Worm (Caenorhabditis elegans) whole organism, L4 larva: ENCODE results near the gene E04F6.9.
A peak's percentile ranks its signal among the peaks of the same experiment; 100 is the strongest.

Experiments
- F10B5.3 ChIP-seq: sonication (generic microtip); optimal IDR thresholded peaks from 2 replicates; lab custom pipeline; 2016; ENCODE audit warnings: mild to moderate bottlenecking, missing genetic modification characterization, missing compliant biosample characterization
- F26F4.8 ChIP-seq: fragments of 200-800 bp; sonication (Bioruptor generic); conservative IDR thresholded peaks from 2 replicates; pipeline ENCODE4 v1.3.6; 2022; ENCODE audit warnings: missing genetic modification characterization, missing compliant biosample characterization
- F49E8.2 ChIP-seq: sonication (generic microtip); optimal IDR thresholded peaks from 2 replicates; lab custom pipeline; 2016; ENCODE audit warnings: missing compliant biosample characterization, mild to moderate bottlenecking, missing genetic modification characterization, borderline replicate concordance
- R02D3.7 ChIP-seq: fragments of 150-350 bp; sonication (generic microtip); optimal IDR thresholded peaks from 3 replicates; lab custom pipeline; 2014; ENCODE audit warnings: missing biosample characterization, missing genetic modification characterization
- T26A8.4 ChIP-seq: fragments of 200-800 bp; sonication (Bioruptor generic); IDR thresholded peaks from 2 replicates; pipeline ENCODE4 v1.3.6; 2022; ENCODE audit warnings: missing genetic modification characterization, missing compliant biosample characterization
- Y105C5A.15 ChIP-seq: fragments of 200-800 bp; sonication (Bioruptor generic); IDR thresholded peaks from 2 replicates; pipeline ENCODE4 v1.3.6; 2022; ENCODE audit warnings: missing genetic modification characterization, missing compliant biosample characterization
- Y75B8A.6 ChIP-seq: fragments of 200-800 bp; sonication (Bioruptor generic); IDR thresholded peaks from 2 replicates; pipeline ENCODE4 v1.3.6; 2022; ENCODE audit warnings: missing genetic modification reagents, missing genetic modification characterization, missing compliant biosample characterization
- ZK337.2 ChIP-seq: fragments of 200-800 bp; sonication (Bioruptor generic); IDR thresholded peaks from 2 replicates; pipeline ENCODE4 v1.3.6; 2022; ENCODE audit warnings: missing genetic modification reagents, missing genetic modification characterization, missing compliant biosample characterization
- aha-1 ChIP-seq: fragments of 150-350 bp; peaks from one replicate; lab custom pipeline; 2014; ENCODE audit warnings: missing biosample characterization, missing genetic modification characterization
- aly-2 ChIP-seq: sonication (generic microtip); optimal IDR thresholded peaks from 2 replicates; lab custom pipeline; 2018; ENCODE audit warnings: missing biosample characterization, missing genetic modification characterization
- arid-1 ChIP-seq: fragments of 200-800 bp; sonication (Bioruptor generic); conservative IDR thresholded peaks from 2 replicates; pipeline ENCODE4 v1.3.6; 2022; ENCODE audit warnings: missing genetic modification reagents, missing genetic modification characterization, missing compliant biosample characterization
- ceh-32 ChIP-seq: sonication (generic microtip); optimal IDR thresholded peaks from 2 replicates; lab custom pipeline; 2016; ENCODE audit warnings: mild to moderate bottlenecking, missing genetic modification characterization, missing compliant biosample characterization; ENCODE audit not compliant: poor library complexity
- ces-1 ChIP-seq: fragments of 150-350 bp; sonication (generic microtip); optimal IDR thresholded peaks from 4 replicates; lab custom pipeline; 2014; ENCODE audit warnings: missing biosample characterization, missing genetic modification reagents, missing genetic modification characterization
- ctbp-1 ChIP-seq: fragments of 200-800 bp; sonication (Bioruptor generic); IDR thresholded peaks from 2 replicates; pipeline ENCODE4 v1.3.6; 2022; ENCODE audit warnings: missing genetic modification reagents, missing genetic modification characterization, missing compliant biosample characterization
- daf-12 ChIP-seq: fragments of 150-350 bp; optimal IDR thresholded peaks from 2 replicates; lab custom pipeline; 2014; ENCODE audit warnings: missing biosample characterization, missing genetic modification reagents, missing genetic modification characterization
- daf-19 ChIP-seq: fragments of 200-800 bp; sonication (Bioruptor generic); conservative IDR thresholded peaks from 2 replicates; pipeline ENCODE4 v1.3.6; 2022; ENCODE audit warnings: missing genetic modification characterization, missing compliant biosample characterization
- dmd-8 ChIP-seq: fragments of 200-800 bp; sonication (Bioruptor generic); IDR thresholded peaks from 2 replicates; pipeline ENCODE4 v1.3.6; 2022; ENCODE audit warnings: missing genetic modification characterization, missing compliant biosample characterization
- dmd-9 ChIP-seq: fragments of 200-800 bp; sonication (Bioruptor generic); IDR thresholded peaks from 2 replicates; pipeline ENCODE4 v1.3.6; 2022; ENCODE audit warnings: missing genetic modification reagents, missing genetic modification characterization, missing compliant biosample characterization
- dve-1 ChIP-seq: sonication (generic microtip); optimal IDR thresholded peaks from 2 replicates; lab custom pipeline; 2017; ENCODE audit warnings: antibody characterized with exemption, mild to moderate bottlenecking, missing genetic modification characterization, missing compliant biosample characterization; ENCODE audit not compliant: insufficient read depth
- egl-27 ChIP-seq: sonication (generic microtip); optimal IDR thresholded peaks from 3 replicates; lab custom pipeline; 2017; ENCODE audit warnings: missing biosample characterization, missing genetic modification reagents, missing genetic modification characterization
- gei-8 ChIP-seq: fragments of 200-800 bp; sonication (Bioruptor generic); optimal IDR thresholded peaks from 2 replicates; lab custom pipeline; 2018; ENCODE audit warnings: mild to moderate bottlenecking, missing genetic modification characterization, missing compliant biosample characterization
- hlh-30 ChIP-seq: sonication (generic microtip); optimal IDR thresholded peaks from 2 replicates; lab custom pipeline; 2017; ENCODE audit warnings: antibody characterized with exemption, mild to moderate bottlenecking, missing genetic modification characterization, missing compliant biosample characterization; ENCODE audit not compliant: insufficient read depth
- hmg-1.1 ChIP-seq: fragments of 200-800 bp; sonication (Bioruptor generic); IDR thresholded peaks from 2 replicates; pipeline ENCODE4 v1.3.6; 2022; ENCODE audit warnings: missing genetic modification reagents, missing genetic modification characterization, missing compliant biosample characterization
- lin-13 ChIP-seq: fragments of 150-350 bp; optimal IDR thresholded peaks from 2 replicates; lab custom pipeline; 2014; ENCODE audit warnings: missing biosample characterization, missing genetic modification reagents, missing genetic modification characterization
- lin-15B ChIP-seq: fragments of 150-350 bp; sonication (generic microtip); optimal IDR thresholded peaks from 3 replicates; lab custom pipeline; 2014; ENCODE audit warnings: missing biosample characterization, missing genetic modification characterization
- lin-38 ChIP-seq: fragments of 200-800 bp; sonication (Bioruptor generic); IDR thresholded peaks from 2 replicates; pipeline ENCODE4 v1.3.6; 2022; ENCODE audit warnings: missing genetic modification reagents, missing genetic modification characterization, missing compliant biosample characterization
- lsy-2 ChIP-seq, 2 experiments: fragments of 150-350 bp in 1 of 2; sonication (generic microtip) in 1 of 2; optimal IDR thresholded peaks; 2 replicates each; lab custom pipeline; 2014 to 2017; ENCODE audit warnings: missing biosample characterization in 2 of 2, missing genetic modification characterization in 2 of 2
- madf-5 ChIP-seq, 2 experiments: fragments of 200-800 bp; sonication (Bioruptor generic); IDR thresholded peaks; 2 replicates each; pipeline ENCODE4 v1.3.6; 2022; ENCODE audit warnings: missing compliant biosample characterization in 2 of 2, missing genetic modification characterization in 2 of 2
- mep-1 ChIP-seq: fragments of 150-350 bp; sonication (generic microtip); optimal IDR thresholded peaks from 3 replicates; lab custom pipeline; 2014; ENCODE audit warnings: missing biosample characterization, missing genetic modification characterization
- nhr-102 ChIP-seq: sonication (generic microtip); optimal IDR thresholded peaks from 2 replicates; lab custom pipeline; 2016; ENCODE audit warnings: mild to moderate bottlenecking, missing genetic modification characterization, moderate library complexity, missing compliant biosample characterization
- nhr-11 ChIP-seq: fragments of 150-350 bp; optimal IDR thresholded peaks from 2 replicates; lab custom pipeline; 2014; ENCODE audit warnings: missing biosample characterization, missing genetic modification characterization
- nhr-237 ChIP-seq: sonication (generic microtip); optimal IDR thresholded peaks from 2 replicates; lab custom pipeline; 2017; ENCODE audit warnings: missing biosample characterization, missing genetic modification characterization
- nhr-41 ChIP-seq: fragments of 200-800 bp; sonication (Bioruptor generic); IDR thresholded peaks from 2 replicates; pipeline ENCODE4 v1.3.6; 2022; ENCODE audit warnings: missing genetic modification reagents, missing genetic modification characterization, missing compliant biosample characterization
- nhr-48 ChIP-seq: sonication (generic microtip); optimal IDR thresholded peaks from 2 replicates; lab custom pipeline; 2016; ENCODE audit warnings: mild to moderate bottlenecking, missing genetic modification characterization, missing compliant biosample characterization
- nhr-6 ChIP-seq: fragments of 150-350 bp; optimal IDR thresholded peaks from 2 replicates; lab custom pipeline; 2014; ENCODE audit warnings: missing biosample characterization, missing genetic modification characterization
- saeg-2 ChIP-seq: fragments of 200-800 bp; sonication (Bioruptor generic); IDR thresholded peaks from 2 replicates; pipeline ENCODE4 v1.3.6; 2022; ENCODE audit warnings: missing genetic modification reagents, missing genetic modification characterization, missing compliant biosample characterization
- sdz-12 ChIP-seq: fragments of 200-800 bp; sonication (Bioruptor generic); optimal IDR thresholded peaks from 2 replicates; lab custom pipeline; 2018; ENCODE audit warnings: mild to moderate bottlenecking, missing genetic modification characterization, missing compliant biosample characterization
- spr-1 ChIP-seq: sonication (generic microtip); optimal IDR thresholded peaks from 2 replicates; lab custom pipeline; 2016; ENCODE audit warnings: mild to moderate bottlenecking, missing genetic modification characterization, missing compliant biosample characterization
- tag-97 ChIP-seq: fragments of 200-800 bp; sonication (Bioruptor generic); IDR thresholded peaks from 2 replicates; pipeline ENCODE4 v1.3.6; 2022; ENCODE audit warnings: missing genetic modification characterization, missing compliant biosample characterization
- tra-1 ChIP-seq: fragments of 200-800 bp; sonication (Bioruptor generic); IDR thresholded peaks from 2 replicates; pipeline ENCODE4 v1.3.6; 2022; ENCODE audit warnings: missing genetic modification reagents, missing genetic modification characterization, missing compliant biosample characterization
- unc-39 ChIP-seq: sonication (generic microtip); optimal IDR thresholded peaks from 2 replicates; lab custom pipeline; 2017; ENCODE audit warnings: missing biosample characterization, missing genetic modification characterization
- unc-62 ChIP-seq, 3 experiments: fragments of 150-350 bp in 1 of 3; sonication (generic microtip); optimal IDR thresholded peaks in 2 of 3; peaks in 1 of 3; 1 replicate in 1 of 3; 2 replicates in 2 of 3; lab custom pipeline; 2014 to 2017; ENCODE audit warnings: missing biosample characterization in 3 of 3, missing genetic modification characterization in 3 of 3, missing genetic modification reagents in 3 of 3, missing genotype in 1 of 3
- zfp-2 ChIP-seq: sonication (generic microtip); optimal IDR thresholded peaks from 2 replicates; lab custom pipeline; 2016; ENCODE audit warnings: mild to moderate bottlenecking, missing genetic modification characterization, missing compliant biosample characterization
- ztf-11 ChIP-seq: fragments of 150-350 bp; optimal IDR thresholded peaks from 2 replicates; lab custom pipeline; 2014; ENCODE audit warnings: missing biosample characterization, missing genetic modification characterization
- ztf-7 ChIP-seq: fragments of 150-350 bp; optimal IDR thresholded peaks from 2 replicates; lab custom pipeline; 2014; ENCODE audit warnings: missing biosample characterization, missing genetic modification characterization

Gene E04F6.9

DNA sequence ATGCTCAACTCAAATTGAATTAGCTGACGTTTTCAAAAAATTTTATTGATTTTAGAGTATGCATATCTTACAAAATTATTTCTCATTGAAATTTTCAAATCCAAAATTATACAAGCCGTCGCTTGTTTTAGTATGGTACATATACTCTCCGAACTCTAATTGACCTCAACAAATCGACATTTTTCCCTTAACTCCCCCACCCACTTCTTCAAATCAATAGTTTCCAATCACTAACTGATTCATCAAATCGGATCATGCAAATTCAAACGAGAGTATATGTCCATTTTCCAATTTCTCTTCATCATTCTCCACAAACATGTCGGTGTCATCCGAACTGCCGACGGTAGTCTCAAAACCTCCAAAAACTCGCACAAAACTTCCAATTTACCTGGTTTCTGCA lies 22.8 kb downstream of the E04F6.9 start, which contains the start of gene E04F6.4:
Gene E04F6.4, plus strand, starts transcription at position 301 of the 400 bp plus-strand sequence.
- TF ChIP-seq R02D3.7: no peak
- no peak for TF ChIP-seq lin-15B (tag; lab: Kevin White, UChicago)
- TF ChIP-seq dmd-8: no peak
- no peak for TF ChIP-seq saeg-2
- no peak for TF ChIP-seq F10B5.3
- no peak for TF ChIP-seq gei-8 (GFP tag; lab: Kevin White, UChicago)
- TF ChIP-seq tra-1 (GFP tag; lab: Robert Waterston, UW): no peak
- TF ChIP-seq ceh-32 (tag; lab: Kevin White, UChicago): no peak
- TF ChIP-seq, all 104 proteins: peak for 0

DNA sequence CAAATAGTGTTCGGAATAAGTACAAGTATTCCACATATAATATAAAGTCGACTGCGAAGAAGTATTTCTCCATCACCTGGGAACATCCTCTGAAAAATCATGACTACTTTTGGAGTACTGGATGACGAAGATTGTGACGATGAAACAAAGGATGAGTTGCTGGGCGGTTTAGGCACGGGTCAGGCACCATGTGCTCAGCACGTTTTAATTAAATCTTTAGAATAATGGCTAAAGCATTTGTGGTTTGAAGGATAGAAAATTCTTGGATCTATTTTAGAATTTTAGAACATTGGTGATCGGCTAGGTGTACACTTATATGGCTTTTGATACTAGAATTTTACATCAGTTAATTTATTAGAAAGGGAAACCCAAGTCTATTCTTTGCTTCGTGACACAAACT lies 24.8 kb downstream of the E04F6.9 start, which contains the start of gene C27H5.6:
Gene C27H5.6, minus strand, starts transcription at position 101 of the 400 bp plus-strand sequence.
- TF ChIP-seq F49E8.2 (tag; lab: Kevin White, UChicago) (no peak), ces-1 (GFP tag; lab: Kevin White, UChicago) (no peak), nhr-11 (tag; lab: Kevin White, UChicago) (no peak), nhr-6 (tag; lab: Kevin White, UChicago) (no peak), nhr-41 (GFP tag; lab: Robert Waterston, UW) (no peak), aly-2 (no peak), daf-19 (GFP tag; lab: Robert Waterston, UW) (no peak), nhr-237 (no peak), T26A8.4 (GFP tag; lab: Robert Waterston, UW) (no peak), dmd-9 (GFP tag; lab: Robert Waterston, UW) (no peak), daf-12 (tag; lab: Kevin White, UChicago) (no peak)

- TF ChIP-seq arid-1 (GFP tag; lab: Robert Waterston, UW): no peak
- no peak for TF ChIP-seq madf-5 (GFP tag; IDR thresholded peaks at IDR 0.05; lab: Robert Waterston, UW)
- TF ChIP-seq unc-62 (GFP tag; optimal IDR thresholded peaks at IDR 0.05 in 1 of 2; lab: Kevin White, UChicago): peak in 1 of 2 experiments; percentile 97
- no peak for TF ChIP-seq unc-62 (tag; optimal IDR thresholded peaks at IDR 0.05; lab: Kevin White, UChicago)
- no peak for TF ChIP-seq nhr-48 (tag; lab: Kevin White, UChicago)
- peak; percentile 26 for TF ChIP-seq aha-1 (tag; lab: Kevin White, UChicago)
Measured at ce11 chrII:7186117-7186516, 25.8 kb downstream of the E04F6.9 start.

ce11 chrII:7183493-7184272 lies 28.3 kb downstream of the E04F6.9 start, which contains the start of gene pdl-1:
pdl-1 (plus strand) TSS chrII:7183801.
- TF ChIP-seq nhr-102 (tag; lab: Kevin White, UChicago): peak; percentile 76
- TF ChIP-seq ctbp-1 (GFP tag; lab: Robert Waterston, UW): peak; percentile 93
- TF ChIP-seq hmg-1.1 (GFP tag; lab: Robert Waterston, UW): peak; percentile 95
- TF ChIP-seq lin-13 (GFP tag; lab: Kevin White, UChicago): peak; percentile 62
- TF ChIP-seq ZK337.2 (GFP tag; lab: Robert Waterston, UW): peak; percentile 81
- TF ChIP-seq zfp-2 (tag; lab: Kevin White, UChicago): peak; percentile 32
- peak; percentile 91 for TF ChIP-seq gei-8 (GFP tag; lab: Kevin White, UChicago)
- TF ChIP-seq F26F4.8: peak; percentile 94
- TF ChIP-seq ztf-7 (tag; lab: Kevin White, UChicago): peak; percentile 40
- peak; percentile 88 for TF ChIP-seq sdz-12
- 0 out of 2 replicates have a peak, but pooled peaks have one; percentile 68 for TF ChIP-seq Y105C5A.15 (GFP tag; lab: Robert Waterston, UW)
- no peak for TF ChIP-seq tag-97 (GFP tag; lab: Robert Waterston, UW)
- TF ChIP-seq spr-1 (tag; lab: Kevin White, UChicago): peak; percentile 78
- peak; percentile 61 for TF ChIP-seq dve-1 (tag; lab: Kevin White, UChicago)
- peak; percentile 86 for TF ChIP-seq Y75B8A.6 (GFP tag; lab: Robert Waterston, UW)
- TF ChIP-seq lin-38: peak; percentile 87
- no peak for TF ChIP-seq egl-27 (tag; lab: Kevin White, UChicago)
- TF ChIP-seq mep-1 (tag; lab: Kevin White, UChicago): peak; percentile 80
- peak; percentile 97 for TF ChIP-seq dmd-8
- peak; percentile 58 for TF ChIP-seq hlh-30 (tag; lab: Kevin White, UChicago)
- peak; percentile 67 for TF ChIP-seq aha-1 (tag; lab: Kevin White, UChicago)
- TF ChIP-seq unc-39: no peak
- no peak for TF ChIP-seq ztf-11 (tag; lab: Kevin White, UChicago)
- TF ChIP-seq lsy-2 (tag; optimal IDR thresholded peaks at IDR 0.05; lab: Kevin White, UChicago): peak in 1 of 2 experiments; percentile 72
